Fruit fly (Drosophila melanogaster) whole organism: ENCODE data around the gene TM9SF4.

Source experiments
- Dll ChIP-seq: fragments of >200 bp; optimal IDR thresholded peaks from 2 replicates; lab custom pipeline; 2017
- EcR ChIP-seq, 2 experiments: fragments of >200 bp; optimal IDR thresholded peaks; 2 replicates each; lab custom pipeline; 2017; ENCODE audit warnings: missing biosample characterization in 2 of 2, missing genetic modification characterization in 2 of 2, missing genetic modification reagents in 2 of 2
- pan ChIP-seq: fragments of >200 bp; optimal IDR thresholded peaks from 2 replicates; lab custom pipeline; 2017
- psq ChIP-seq: fragments of >200 bp; optimal IDR thresholded peaks from 2 replicates; lab custom pipeline; 2017
- usp ChIP-seq: fragments of >200 bp; optimal IDR thresholded peaks from 2 replicates; lab custom pipeline; 2017; ENCODE audit warnings: missing biosample characterization, missing genetic modification characterization, mixed read lengths

dm6 chr2L:13717121-13717520 lies 29.6 kb upstream of the TM9SF4 start, which contains the start of gene DIP-kappa:
- TF ChIP-seq usp (GFP tag; lab: Kevin White, UChicago) = no peak
- TF ChIP-seq psq (lab: Kevin White, UChicago) = no peak
- no peak for TF ChIP-seq Dll (lab: Kevin White, UChicago)
- no peak for TF ChIP-seq EcR (GFP tag; optimal IDR thresholded peaks at IDR 0.05; lab: Kevin White, UChicago)
- TF ChIP-seq pan (lab: Kevin White, UChicago) = no peak
